Worm (Caenorhabditis elegans) whole organism, early embryonic: Measurements from ENCODE around the gene srh-275.

Experiments used
- B0310.2 ChIP-seq: sonication (generic microtip); optimal IDR thresholded peaks from 2 replicates; lab custom pipeline; 2016; ENCODE audit warnings: mild to moderate bottlenecking, missing genetic modification characterization, missing compliant biosample characterization
- ama-1 ChIP-seq: fragments of 150-350 bp; optimal IDR thresholded peaks from 2 replicates; lab custom pipeline; 2014
- ceh-36 ChIP-seq: sonication (generic microtip); optimal IDR thresholded peaks from 2 replicates; lab custom pipeline; 2016; ENCODE audit warnings: missing genetic modification characterization, inconsistent platforms, missing compliant biosample characterization
- ets-7 ChIP-seq: sonication (generic microtip); optimal IDR thresholded peaks from 2 replicates; lab custom pipeline; 2016; ENCODE audit warnings: missing genotype, missing genetic modification characterization, missing compliant biosample characterization
- flt-1 ChIP-seq: fragments of 200-800 bp; sonication (Bioruptor generic); IDR thresholded peaks from 2 replicates; pipeline ENCODE4 v1.3.6; 2022; ENCODE audit warnings: missing genetic modification characterization, missing compliant biosample characterization
- hmbx-1 ChIP-seq: sonication (generic microtip); optimal IDR thresholded peaks from 2 replicates; lab custom pipeline; 2016; ENCODE audit warnings: mild to moderate bottlenecking, missing genetic modification characterization, missing compliant biosample characterization
- hmg-4 ChIP-seq: fragments of 200-800 bp; sonication (Bioruptor generic); optimal IDR thresholded peaks from 2 replicates; lab custom pipeline; 2018; ENCODE audit warnings: mild to moderate bottlenecking, missing genetic modification characterization, missing compliant biosample characterization
- hnd-1 ChIP-seq: sonication (generic microtip); optimal IDR thresholded peaks from 2 replicates; lab custom pipeline; 2016; ENCODE audit warnings: missing genetic modification characterization, missing compliant biosample characterization
- scrt-1 ChIP-seq: fragments of 200-800 bp; sonication (Bioruptor generic); IDR thresholded peaks from 2 replicates; pipeline ENCODE4 v1.3.6; 2022; ENCODE audit warnings: missing genetic modification characterization, missing compliant biosample characterization
- tbx-37 ChIP-seq: fragments of 200-800 bp; sonication (Bioruptor generic); conservative IDR thresholded peaks from 2 replicates; pipeline ENCODE4 v1.3.6; 2022; ENCODE audit warnings: missing genetic modification reagents, missing genetic modification characterization, missing compliant biosample characterization
- tra-4 ChIP-seq: sonication (generic microtip); optimal IDR thresholded peaks from 2 replicates; lab custom pipeline; 2017; ENCODE audit warnings: missing genetic modification characterization, missing compliant biosample characterization

DNA sequence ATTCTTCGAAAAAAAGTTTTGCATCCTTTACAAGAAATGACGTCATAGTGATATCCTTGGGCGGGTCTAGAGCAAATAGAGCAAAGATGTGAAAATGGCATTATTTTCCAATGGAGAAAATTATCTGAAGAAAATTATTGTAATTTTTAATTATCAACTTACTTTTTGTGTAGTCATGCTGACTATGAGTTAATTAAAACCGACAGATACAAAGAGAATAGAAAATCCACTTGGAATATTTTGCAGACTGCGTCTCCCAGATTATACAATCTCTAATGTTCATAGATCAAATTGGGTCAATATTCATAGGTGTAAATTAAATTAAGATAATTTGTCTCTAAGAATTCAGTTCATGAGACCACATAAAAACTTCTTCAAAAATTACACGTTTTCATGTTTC lies 3.3 kb upstream of the srh-275 start, which contains the start of gene nhr-149:
- no peak for TF ChIP-seq hmbx-1 (tag; lab: Kevin White, UChicago)
- TF ChIP-seq hnd-1, result no peak
- no peak for TF ChIP-seq hmg-4 (GFP tag; lab: Kevin White, UChicago)
- no peak for TF ChIP-seq ama-1 (lab: Kevin White, UChicago)
- no peak for TF ChIP-seq ets-7 (tag; lab: Kevin White, UChicago)
- no peak for TF ChIP-seq tbx-37 (GFP tag; lab: Robert Waterston, UW)
- no peak for TF ChIP-seq flt-1 (GFP tag; lab: Robert Waterston, UW)
- TF ChIP-seq B0310.2 (tag; lab: Kevin White, UChicago), result no peak
- TF ChIP-seq scrt-1, result no peak
- TF ChIP-seq ceh-36 (tag; lab: Kevin White, UChicago), result no peak
- no peak for TF ChIP-seq tra-4 (tag; lab: Kevin White, UChicago)
